Worm (Caenorhabditis elegans) whole organism, L3 larva: ENCODE results near the gene taf-12.
A peak's percentile ranks its signal among the peaks of the same experiment; 100 is the strongest.

Source experiments
- R02D3.7 ChIP-seq: fragments of 150-350 bp; optimal IDR thresholded peaks from 2 replicates; lab custom pipeline; 2014; ENCODE audit warnings: missing biosample characterization, missing genetic modification characterization
- ama-1 ChIP-seq: fragments of 150-350 bp; optimal IDR thresholded peaks from 2 replicates; lab custom pipeline; 2018
- ceh-28 ChIP-seq: fragments of 150-350 bp; optimal IDR thresholded peaks from 2 replicates; lab custom pipeline; 2014; ENCODE audit warnings: missing biosample characterization, missing genetic modification reagents, missing genetic modification characterization
- ceh-82 ChIP-seq: fragments of 150-350 bp; optimal IDR thresholded peaks from 2 replicates; lab custom pipeline; 2014; ENCODE audit warnings: missing biosample characterization, missing genetic modification characterization
- ceh-9 ChIP-seq: sonication (generic microtip); optimal IDR thresholded peaks from 2 replicates; lab custom pipeline; 2018; ENCODE audit warnings: missing biosample characterization, missing genetic modification characterization
- daf-12 ChIP-seq: fragments of 150-350 bp; optimal IDR thresholded peaks from 2 replicates; lab custom pipeline; 2014; ENCODE audit warnings: missing biosample characterization, missing genetic modification reagents, missing genetic modification characterization
- egl-27 ChIP-seq: sonication (generic microtip); optimal IDR thresholded peaks from 4 replicates; lab custom pipeline; 2017; ENCODE audit warnings: missing biosample characterization, missing genetic modification reagents, missing genetic modification characterization
- egl-5 ChIP-seq: fragments of 150-350 bp; optimal IDR thresholded peaks from 2 replicates; lab custom pipeline; 2017; ENCODE audit warnings: missing biosample characterization, missing genetic modification reagents, missing genetic modification characterization, inconsistent platforms
- elt-1 ChIP-seq: fragments of 150-350 bp; optimal IDR thresholded peaks from 2 replicates; lab custom pipeline; 2014; ENCODE audit warnings: missing biosample characterization, missing genetic modification characterization
- elt-2 ChIP-seq: sonication (generic microtip); optimal IDR thresholded peaks from 2 replicates; lab custom pipeline; 2016; ENCODE audit warnings: missing genetic modification reagents, mild to moderate bottlenecking, missing genetic modification characterization, missing compliant biosample characterization
- elt-3 ChIP-seq, 3 experiments: fragments of 150-350 bp in 1 of 3; sonication (generic microtip) in 2 of 3; optimal IDR thresholded peaks; 2 replicates in 2 of 3; 4 replicates in 1 of 3; lab custom pipeline; 2014 to 2017; ENCODE audit warnings: missing biosample characterization in 3 of 3, missing genetic modification characterization in 3 of 3
- fos-1 ChIP-seq: fragments of 150-350 bp; optimal IDR thresholded peaks from 2 replicates; lab custom pipeline; 2014; ENCODE audit warnings: missing biosample characterization, missing genetic modification characterization
- hmg-11 ChIP-seq: sonication (generic microtip); optimal IDR thresholded peaks from 2 replicates; lab custom pipeline; 2016; ENCODE audit warnings: missing genetic modification characterization, missing compliant biosample characterization
- jun-1 ChIP-seq: fragments of 150-350 bp; optimal IDR thresholded peaks from 2 replicates; lab custom pipeline; 2014; ENCODE audit warnings: missing biosample characterization, missing genetic modification reagents, missing genetic modification characterization
- lin-15B ChIP-seq: fragments of 150-350 bp; optimal IDR thresholded peaks from 2 replicates; lab custom pipeline; 2014; ENCODE audit warnings: missing biosample characterization, missing genetic modification characterization
- lin-39 ChIP-seq: fragments of 150-350 bp; optimal IDR thresholded peaks from 2 replicates; lab custom pipeline; 2018; ENCODE audit warnings: missing biosample characterization, missing genetic modification reagents, missing genetic modification characterization
- mdl-1 ChIP-seq: fragments of 150-350 bp; optimal IDR thresholded peaks from 2 replicates; lab custom pipeline; 2014; ENCODE audit warnings: missing biosample characterization, missing genetic modification characterization
- mml-1 ChIP-seq: fragments of 150-350 bp; sonication (generic microtip); optimal IDR thresholded peaks from 3 replicates; lab custom pipeline; 2014; ENCODE audit warnings: missing biosample characterization, missing genetic modification characterization
- nfya-1 ChIP-seq: sonication (generic microtip); optimal IDR thresholded peaks from 2 replicates; lab custom pipeline; 2017; ENCODE audit warnings: missing genetic modification characterization, mild to moderate bottlenecking, missing compliant biosample characterization, antibody characterized with exemption, moderate library complexity; ENCODE audit not compliant: insufficient read depth
- nhr-11 ChIP-seq: fragments of 150-350 bp; optimal IDR thresholded peaks from 2 replicates; lab custom pipeline; 2014; ENCODE audit warnings: missing biosample characterization, missing genetic modification characterization
- nhr-12 ChIP-seq: fragments of 150-350 bp; optimal IDR thresholded peaks from 2 replicates; lab custom pipeline; 2014; ENCODE audit warnings: missing biosample characterization, missing genetic modification characterization
- nhr-237 ChIP-seq: fragments of 150-350 bp; optimal IDR thresholded peaks from 2 replicates; lab custom pipeline; 2014; ENCODE audit warnings: missing biosample characterization, missing genetic modification characterization
- nhr-25 ChIP-seq: sonication (generic microtip); optimal IDR thresholded peaks from 2 replicates; lab custom pipeline; 2017; ENCODE audit warnings: missing biosample characterization, missing genetic modification characterization
- nhr-28 ChIP-seq: fragments of 150-350 bp; optimal IDR thresholded peaks from 2 replicates; lab custom pipeline; 2014; ENCODE audit warnings: missing biosample characterization, missing genetic modification characterization
- nhr-43 ChIP-seq: sonication (generic microtip); optimal IDR thresholded peaks from 2 replicates; lab custom pipeline; 2016; ENCODE audit warnings: mild to moderate bottlenecking, missing genetic modification characterization, missing compliant biosample characterization; ENCODE audit not compliant: poor library complexity, severe bottlenecking
- nhr-77 ChIP-seq: fragments of 150-350 bp; optimal IDR thresholded peaks from 2 replicates; lab custom pipeline; 2014; ENCODE audit warnings: missing biosample characterization, missing genetic modification characterization
- pha-4 ChIP-seq: fragments of 150-350 bp; optimal IDR thresholded peaks from 2 replicates; lab custom pipeline; 2014; ENCODE audit warnings: missing biosample characterization, missing genetic modification reagents, missing genetic modification characterization
- pqm-1 ChIP-seq: fragments of 150-350 bp; optimal IDR thresholded peaks from 2 replicates; lab custom pipeline; 2017; ENCODE audit warnings: missing biosample characterization, missing genetic modification characterization, inconsistent platforms
- sea-2 ChIP-seq: fragments of 150-350 bp; sonication (generic microtip); optimal IDR thresholded peaks from 4 replicates; lab custom pipeline; 2014; ENCODE audit warnings: missing biosample characterization, missing genetic modification reagents, missing genetic modification characterization
- skn-1 ChIP-seq: fragments of 150-350 bp; optimal IDR thresholded peaks from 2 replicates; lab custom pipeline; 2014; ENCODE audit warnings: missing biosample characterization, missing genetic modification characterization
- snpc-4 ChIP-seq: fragments of 150-350 bp; optimal IDR thresholded peaks from 2 replicates; lab custom pipeline; 2014; ENCODE audit warnings: missing biosample characterization, missing genetic modification characterization
- unc-39 ChIP-seq: sonication (generic microtip); optimal IDR thresholded peaks from 4 replicates; lab custom pipeline; 2017; ENCODE audit warnings: missing biosample characterization, missing genetic modification characterization
- unc-62 ChIP-seq: fragments of 150-350 bp; sonication (generic microtip); optimal IDR thresholded peaks from 4 replicates; lab custom pipeline; 2014; ENCODE audit warnings: missing biosample characterization, missing genetic modification reagents, missing genetic modification characterization
- zag-1 ChIP-seq: fragments of 150-350 bp; optimal IDR thresholded peaks from 2 replicates; lab custom pipeline; 2014; ENCODE audit warnings: missing biosample characterization, missing genetic modification characterization
- ztf-11 ChIP-seq: fragments of 150-350 bp; optimal IDR thresholded peaks from 2 replicates; lab custom pipeline; 2014; ENCODE audit warnings: missing biosample characterization, missing genetic modification characterization
- ztf-4 ChIP-seq: fragments of 150-350 bp; optimal IDR thresholded peaks from 2 replicates; lab custom pipeline; 2014; ENCODE audit warnings: missing biosample characterization, missing genetic modification characterization

taf-12 gene

DNA sequence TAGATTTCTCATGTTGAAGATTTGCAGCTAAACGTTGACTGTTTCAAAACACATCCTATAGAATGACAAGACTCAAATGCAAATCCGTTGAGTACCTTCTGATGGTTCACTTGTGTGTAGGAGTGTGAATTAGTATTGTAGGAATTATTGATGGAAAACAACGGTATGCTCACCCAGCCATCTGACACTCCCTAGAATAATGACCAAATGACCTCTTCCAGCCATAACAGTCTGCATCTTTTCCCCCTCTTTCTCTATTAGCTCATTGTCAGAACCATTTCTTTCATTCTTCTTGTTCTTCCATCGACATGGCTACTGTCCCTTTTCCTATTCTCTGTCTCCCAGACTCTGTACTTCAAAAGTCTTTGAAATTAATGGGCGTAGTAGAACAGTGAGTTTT, 39.6 kb upstream of the taf-12 start, which contains the start of gene fbxb-24:
TSS of gene fbxb-24 (plus strand) at position 301 of the 400 bp plus-strand sequence.
- TF ChIP-seq R02D3.7 (tag; lab: Kevin White, UChicago) (no peak), ztf-11 (tag; lab: Kevin White, UChicago) (no peak)

DNA sequence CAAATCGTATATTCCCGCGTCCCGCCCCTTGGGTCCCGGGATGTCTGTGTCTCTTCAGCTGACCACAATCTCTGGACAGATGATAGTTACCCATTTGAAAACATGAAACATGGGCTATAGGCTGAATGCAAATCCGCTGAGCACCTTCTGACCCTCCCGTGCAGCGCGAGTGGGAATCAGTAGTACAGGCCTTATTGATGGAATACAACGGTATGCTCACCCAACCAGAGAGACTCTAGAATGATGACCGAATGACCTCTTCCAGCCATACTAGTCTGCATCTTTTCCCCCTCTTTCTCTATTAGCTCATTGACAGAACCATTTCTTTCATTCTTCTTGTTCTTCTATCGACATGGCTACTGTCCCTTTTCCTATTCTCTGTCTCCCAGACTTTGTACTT, 38.1 kb upstream of the taf-12 start, which contains the start of gene sdz-33:
TSS of gene sdz-33 (plus strand) at position 301 of the 400 bp plus-strand sequence.
- TF ChIP-seq mdl-1 (tag; lab: Kevin White, UChicago): no peak
- TF ChIP-seq unc-62: no peak
- no peak for TF ChIP-seq mml-1 (tag; lab: Kevin White, UChicago)
- no peak for TF ChIP-seq skn-1
- TF ChIP-seq pha-4: no peak
- no peak for TF ChIP-seq nhr-77
- no peak for TF ChIP-seq egl-5 (tag; lab: Kevin White, UChicago)
- TF ChIP-seq ama-1 (lab: Kevin White, UChicago): no peak
- TF ChIP-seq ceh-28: no peak

DNA sequence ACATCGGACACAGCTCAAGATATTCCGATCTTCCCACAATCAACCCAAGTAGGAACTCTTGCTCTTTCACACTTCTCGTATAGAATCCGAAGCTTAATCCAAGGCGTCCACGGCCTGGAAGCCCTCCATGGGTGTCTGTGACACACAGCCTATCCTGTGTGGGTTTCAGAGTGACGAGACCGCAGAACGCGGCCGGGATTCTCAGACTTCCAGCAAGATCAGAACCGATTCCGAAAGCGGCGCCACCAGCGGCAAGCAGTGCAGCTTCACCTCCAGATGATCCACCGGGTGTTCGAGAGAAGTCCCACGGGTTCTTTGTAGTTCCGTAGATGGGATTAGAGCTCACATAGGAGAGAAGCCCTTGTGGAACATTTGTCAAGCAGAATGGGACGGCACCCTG, 33.7 kb upstream of the taf-12 start:
- TF ChIP-seq pha-4 (no peak), unc-39 (tag; lab: Kevin White, UChicago) (no peak)

DNA sequence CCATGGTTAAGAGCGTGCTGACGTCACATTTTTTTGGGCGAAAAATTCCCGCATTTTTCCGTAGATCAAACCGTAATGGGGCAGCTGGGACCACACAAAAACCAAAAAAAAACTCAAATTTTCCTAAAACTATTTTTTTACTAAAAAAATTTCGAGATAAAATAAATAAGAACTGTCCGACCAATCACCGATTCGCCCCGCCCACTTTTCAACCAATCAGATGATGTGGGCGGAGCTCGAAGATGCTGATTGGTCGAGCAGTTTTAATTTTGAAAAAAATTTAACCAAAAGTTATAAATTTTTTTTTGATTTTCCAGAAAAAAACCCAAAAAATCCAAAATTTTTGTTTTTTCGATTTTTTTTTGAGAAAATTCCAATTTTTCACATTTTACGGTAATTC, 30.9 kb upstream of the taf-12 start:
- TF ChIP-seq nhr-11 (tag; lab: Kevin White, UChicago) (no peak), nfya-1 (peak; percentile 83), pha-4 (no peak)

DNA sequence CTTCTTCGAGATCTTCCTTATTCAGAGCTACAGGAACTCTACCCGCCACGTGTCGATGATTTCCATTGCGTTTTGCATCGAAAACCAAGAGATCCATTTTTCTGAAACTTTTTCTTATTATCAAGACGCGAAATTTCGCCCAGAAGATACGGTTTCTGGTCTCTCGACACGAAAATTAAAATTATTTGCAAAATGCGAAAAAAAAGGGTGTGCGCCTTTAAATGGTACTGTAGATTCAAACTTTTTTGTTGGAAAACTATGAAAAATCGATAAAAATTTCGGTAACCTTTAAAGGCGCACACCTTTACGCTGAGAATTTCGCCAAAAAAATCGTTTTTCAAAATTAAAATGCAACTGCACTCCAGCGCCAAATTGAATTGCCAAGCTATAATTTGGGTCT, 29.1 kb upstream of the taf-12 start, which contains the start of gene tsen-2:
TSS of gene tsen-2 (minus strand) at position 101 of the 400 bp plus-strand sequence.
- no peak for TF ChIP-seq snpc-4 (tag; lab: Kevin White, UChicago)
- no peak for TF ChIP-seq mdl-1 (tag; lab: Kevin White, UChicago)
- TF ChIP-seq R02D3.7 (tag; lab: Kevin White, UChicago): no peak
- no peak for TF ChIP-seq egl-5 (tag; lab: Kevin White, UChicago)
- TF ChIP-seq hmg-11 (tag; lab: Kevin White, UChicago): no peak
- no peak for TF ChIP-seq elt-3 (tag; optimal IDR thresholded peaks at IDR 0.05; lab: Kevin White, UChicago)
- no peak for TF ChIP-seq elt-1 (tag; lab: Kevin White, UChicago)
- no peak for TF ChIP-seq nhr-28 (tag; lab: Kevin White, UChicago)
- TF ChIP-seq lin-15B: no peak
- TF ChIP-seq pha-4: no peak
- no peak for TF ChIP-seq fos-1 (tag; lab: Kevin White, UChicago)
- TF ChIP-seq mml-1 (tag; lab: Kevin White, UChicago): no peak
- TF ChIP-seq unc-39 (tag; lab: Kevin White, UChicago): no peak
- TF ChIP-seq ceh-82: no peak
- no peak for TF ChIP-seq nhr-12 (tag; lab: Kevin White, UChicago)
- no peak for TF ChIP-seq jun-1 (tag; lab: Kevin White, UChicago)
- no peak for TF ChIP-seq nhr-43 (tag; lab: Kevin White, UChicago)
- TF ChIP-seq pqm-1: no peak
- no peak for TF ChIP-seq skn-1
- TF ChIP-seq, all 47 proteins: peak for 0

DNA sequence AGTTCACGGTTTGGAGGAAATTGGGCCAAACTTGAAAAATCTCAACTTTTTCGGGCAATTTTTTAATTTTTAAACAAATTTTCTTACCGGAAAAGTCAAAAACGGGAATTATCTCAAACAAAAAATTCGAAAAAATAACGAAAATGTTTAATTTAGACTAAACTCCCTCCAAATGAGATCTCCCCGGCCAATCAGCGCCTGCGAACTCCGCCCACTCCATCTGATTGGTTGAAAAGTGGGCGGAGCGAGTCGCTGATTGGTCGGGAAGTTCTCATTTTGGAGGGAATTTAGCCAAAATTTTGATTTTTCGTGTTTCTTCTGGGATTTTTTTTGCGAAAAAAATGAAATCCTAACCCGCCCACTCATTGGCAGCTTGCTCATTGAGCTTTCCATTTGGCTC, 27.6 kb upstream of the taf-12 start:
- TF ChIP-seq nfya-1: peak; percentile 57
- TF ChIP-seq sea-2 (GFP tag; lab: Kevin White, UChicago): no peak

DNA sequence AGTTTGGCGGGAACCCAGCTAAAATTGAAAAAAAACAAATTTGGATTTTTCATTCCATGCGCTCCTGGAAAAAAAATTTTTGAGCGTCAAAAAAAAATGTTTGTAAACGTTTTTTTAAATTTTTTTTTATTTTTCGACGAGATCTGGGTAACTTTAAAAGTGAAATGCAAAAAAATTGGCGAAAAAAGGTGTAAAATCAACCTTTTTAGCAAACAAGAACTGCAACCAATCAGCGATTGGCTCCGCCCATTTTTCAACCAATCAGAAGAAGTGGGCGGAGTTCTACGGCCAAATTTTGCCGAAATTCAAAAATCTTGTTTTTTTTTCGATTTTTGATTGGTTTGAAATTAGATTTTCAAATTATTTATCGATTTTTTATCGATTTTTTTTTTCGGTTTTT, 26.4 kb upstream of the taf-12 start:
- TF ChIP-seq lin-39 (no peak), nfya-1 (peak; percentile 70)

DNA sequence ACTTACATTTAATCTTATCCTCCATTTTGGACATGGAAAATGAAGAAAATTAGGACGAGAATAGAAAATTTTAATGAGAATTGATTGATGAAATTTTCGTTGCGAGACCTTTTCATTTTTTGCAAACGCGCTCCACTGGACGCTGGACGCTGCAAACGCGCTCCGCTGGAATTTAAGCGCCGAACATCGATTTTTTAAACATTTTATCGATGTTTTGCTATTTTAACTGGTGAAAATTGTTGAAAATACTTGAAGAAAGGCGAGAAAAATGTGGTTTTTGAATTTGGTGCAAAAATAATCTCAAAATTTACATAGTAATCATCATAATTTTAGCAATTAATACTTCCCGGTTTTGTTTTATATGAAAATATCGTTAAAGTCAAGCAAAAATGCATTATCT, 23.9 kb upstream of the taf-12 start, which contains the start of gene Y56A3A.41:
TSS of gene Y56A3A.41 (minus strand) at position 101 of the 400 bp plus-strand sequence.
- TF ChIP-seq egl-27 (tag; lab: Kevin White, UChicago): no peak
- TF ChIP-seq nfya-1: no peak
- no peak for TF ChIP-seq zag-1 (tag; lab: Kevin White, UChicago)
- no peak for TF ChIP-seq mml-1 (tag; lab: Kevin White, UChicago)
- no peak for TF ChIP-seq snpc-4 (tag; lab: Kevin White, UChicago)
- no peak for TF ChIP-seq nhr-12 (tag; lab: Kevin White, UChicago)
- no peak for TF ChIP-seq daf-12 (tag; lab: Kevin White, UChicago)
- no peak for TF ChIP-seq nhr-237 (tag; lab: Kevin White, UChicago)
- TF ChIP-seq nhr-25 (tag; lab: Kevin White, UChicago): no peak
- TF ChIP-seq fos-1 (tag; lab: Kevin White, UChicago): no peak
- no peak for TF ChIP-seq ceh-9 (tag; lab: Kevin White, UChicago)
- no peak for TF ChIP-seq pqm-1
- no peak for TF ChIP-seq R02D3.7 (tag; lab: Kevin White, UChicago)
- no peak for TF ChIP-seq ztf-4 (tag; lab: Kevin White, UChicago)
- no peak for TF ChIP-seq elt-2 (tag; lab: Kevin White, UChicago)
